Fruit fly (Drosophila melanogaster) Kc167 (cell line): Measurements from ENCODE around the gene CG14829.

Experiments
- Myc ChIP-seq: fragments of >200 bp; optimal IDR thresholded peaks from 2 replicates; lab custom pipeline; 2017; ENCODE audit warnings: missing external identifiers
- Sin3A ChIP-seq: fragments of >200 bp; optimal IDR thresholded peaks from 2 replicates; lab custom pipeline; 2018; ENCODE audit warnings: missing external identifiers
- h ChIP-seq: fragments of >200 bp; optimal IDR thresholded peaks from 3 replicates; lab custom pipeline; 2018; ENCODE audit warnings: missing external identifiers
- insv ChIP-seq: fragments of >200 bp; optimal IDR thresholded peaks from 3 replicates; lab custom pipeline; 2018; ENCODE audit warnings: missing external identifiers
- psq ChIP-seq: fragments of >200 bp; optimal IDR thresholded peaks from 2 replicates; lab custom pipeline; 2017; ENCODE audit warnings: missing external identifiers

DNA sequence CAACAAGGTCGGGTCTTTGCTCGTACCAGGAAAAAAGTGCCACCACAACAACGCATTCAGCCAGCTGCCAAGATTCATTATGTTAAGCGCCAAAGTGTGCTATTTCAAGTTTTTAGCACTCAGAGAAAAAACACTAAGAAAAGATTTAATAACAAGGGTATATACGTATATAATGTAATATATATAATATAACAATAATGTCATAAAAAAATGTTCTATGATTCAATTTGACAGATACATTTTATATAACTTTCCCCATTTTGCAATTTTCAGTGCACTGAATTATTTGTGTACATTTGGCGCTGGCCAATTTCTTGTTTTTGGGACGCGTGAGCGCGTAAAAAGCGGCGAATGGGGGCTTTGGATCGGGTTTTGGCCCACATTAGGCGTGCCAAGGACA, 47.4 kb downstream of the CG14829 start:
- no peak for TF ChIP-seq h (lab: Kevin White, UChicago)
- no peak for TF ChIP-seq Sin3A
- TF ChIP-seq psq (lab: Kevin White, UChicago): no peak
- no peak for TF ChIP-seq insv (lab: Kevin White, UChicago)
- TF ChIP-seq Myc (lab: Kevin White, UChicago): no peak
